Worm (Caenorhabditis elegans): Measurements from ENCODE around the gene C25D7.15.

Gene C25D7.15

DNA sequence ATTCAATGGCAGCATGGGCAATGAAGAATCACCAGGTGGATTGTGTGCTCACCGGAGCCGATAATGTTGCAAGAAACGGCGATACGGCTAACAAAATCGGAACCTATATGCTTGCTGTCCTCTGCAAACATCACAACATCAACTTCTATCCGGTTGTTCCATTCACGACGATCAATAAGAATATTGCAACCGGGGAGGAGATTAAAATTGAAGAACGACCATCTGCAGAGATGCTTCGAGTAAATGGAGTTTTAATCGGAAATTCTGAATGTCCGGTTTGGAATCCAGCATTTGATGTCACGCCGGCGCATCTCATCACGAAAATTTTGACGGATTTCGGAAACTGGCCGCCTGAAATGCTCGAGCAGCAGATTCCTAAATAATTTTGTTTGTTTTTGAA lies 24.1 kb downstream of the C25D7.15 start:
- TF ChIP-seq ztf-1 (GFP tag; conservative IDR thresholded peaks at IDR 0.05) (no peak), ama-1 (optimal IDR thresholded peaks at IDR 0.05) (peak; percentile 79), crh-2 (tag; optimal IDR thresholded peaks at IDR 0.05) (peak; percentile 3)

DNA sequence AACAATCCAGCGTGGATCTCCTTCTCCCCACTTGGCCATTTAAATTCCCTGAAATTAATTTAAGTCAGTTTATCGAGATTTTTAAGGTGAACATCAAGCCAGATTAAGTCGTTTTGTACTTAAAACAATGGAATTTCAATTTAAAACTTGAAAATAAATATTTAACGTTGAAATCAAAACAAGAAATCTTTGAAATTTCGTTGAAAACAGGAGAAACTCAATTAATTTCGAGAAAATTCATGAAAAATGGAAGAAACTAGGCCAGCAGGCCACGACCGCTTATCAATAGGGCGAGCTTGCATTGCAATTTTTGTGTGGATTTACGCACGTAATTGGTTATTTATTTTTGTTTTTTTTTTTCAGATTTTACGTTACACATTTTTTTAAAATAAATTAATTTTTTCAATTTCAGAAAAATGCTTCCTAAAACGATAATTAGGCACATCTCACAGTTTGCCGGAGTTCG lies 25.8 kb downstream of the C25D7.15 start, which contains the start of the genes ahsa-1 and C01G10.7:
TSS of gene ahsa-1 (minus strand) at position 51 of the 466 bp plus-strand sequence.
TSS of gene C01G10.7 (plus strand) at position 413 of the 466 bp plus-strand sequence.
- TF ChIP-seq mbf-1 (tag; optimal IDR thresholded peaks at IDR 0.05) (no peak), unc-62 (GFP tag; optimal IDR thresholded peaks at IDR 0.05) (no peak), peb-1 (tag; optimal IDR thresholded peaks at IDR 0.05) (no peak), egl-27 (tag; optimal IDR thresholded peaks at IDR 0.05) (peak; percentile 52), C34F6.9 (tag; optimal IDR thresholded peaks at IDR 0.05) (peak; percentile 98), lin-11 (tag; optimal IDR thresholded peaks at IDR 0.05) (peak; percentile 47), Y55F3AM.14 (GFP tag; optimal IDR thresholded peaks at IDR 0.05) (no peak), skn-1 (tag; optimal IDR thresholded peaks at IDR 0.05) (peak; percentile 56), lsy-2 (tag; optimal IDR thresholded peaks at IDR 0.05) (peak; percentile 76 to 93), nhr-237 (tag; optimal IDR thresholded peaks at IDR 0.05) (peak; percentile 23), snpc-4 (tag; optimal IDR thresholded peaks at IDR 0.05) (peak; percentile 81), dmd-4 (tag; optimal IDR thresholded peaks at IDR 0.05) (no peak), F13H6.1 (tag; optimal IDR thresholded peaks at IDR 0.05) (peak; percentile 86), zag-1 (tag; optimal IDR thresholded peaks at IDR 0.05) (peak; percentile 30), sma-3 (GFP tag; optimal IDR thresholded peaks at IDR 0.05) (peak; percentile 95), unc-55 (GFP tag; optimal IDR thresholded peaks at IDR 0.05) (peak; percentile 98), ceh-82 (tag; optimal IDR thresholded peaks at IDR 0.05) (peak; percentile 15), elt-3 (tag; optimal IDR thresholded peaks at IDR 0.05) (no peak), crh-2 (tag; optimal IDR thresholded peaks at IDR 0.05) (peak; percentile 94), mab-5 (tag; optimal IDR thresholded peaks at IDR 0.05) (peak; percentile 80), ztf-4 (tag; optimal IDR thresholded peaks at IDR 0.05) (peak; percentile 79), gmeb-1 (tag; optimal IDR thresholded peaks at IDR 0.05) (peak; percentile 81), nhr-6 (tag; optimal IDR thresholded peaks at IDR 0.05) (no peak), nhr-21 (tag; optimal IDR thresholded peaks at IDR 0.05) (no peak), ceh-16 (tag; optimal IDR thresholded peaks at IDR 0.05) (peak; percentile 36), nhr-77 (tag; optimal IDR thresholded peaks at IDR 0.05) (peak; percentile 78), nhr-25 (tag; optimal IDR thresholded peaks at IDR 0.05) (no peak), ztf-11 (tag; optimal IDR thresholded peaks at IDR 0.05) (no peak), nhr-11 (tag; optimal IDR thresholded peaks at IDR 0.05) (no peak), ZK546.5 (tag; optimal IDR thresholded peaks at IDR 0.05) (peak; percentile 42), alr-1 (tag; optimal IDR thresholded peaks at IDR 0.05) (no peak), aly-2 (tag; optimal IDR thresholded peaks at IDR 0.05) (no peak), nhr-23 (tag; optimal IDR thresholded peaks at IDR 0.05) (no peak), nhr-12 (tag; optimal IDR thresholded peaks at IDR 0.05) (no peak), lin-13 (GFP tag; optimal IDR thresholded peaks at IDR 0.05) (peak; percentile 86), lin-39 (tag; optimal IDR thresholded peaks at IDR 0.05) (no peak), sma-9 (GFP tag; optimal IDR thresholded peaks at IDR 0.05) (peak; percentile 88), sma-9 (tag; optimal IDR thresholded peaks at IDR 0.05) (no peak), nhr-129 (tag; optimal IDR thresholded peaks at IDR 0.05) (peak; percentile 78), elt-1 (tag; optimal IDR thresholded peaks at IDR 0.05) (no peak), R02D3.7 (tag; optimal IDR thresholded peaks at IDR 0.05) (peak; percentile 88), fos-1 (tag; optimal IDR thresholded peaks at IDR 0.05) (peak; percentile 80), ama-1 (optimal IDR thresholded peaks at IDR 0.05) (no peak), ztf-1 (GFP tag; conservative IDR thresholded peaks at IDR 0.05) (no peak), unc-39 (tag; optimal IDR thresholded peaks at IDR 0.05) (no peak), nhr-10 (tag; optimal IDR thresholded peaks at IDR 0.05) (no peak), mdl-1 (tag; optimal IDR thresholded peaks at IDR 0.05) (peak in 1 of 2 experiments; percentile 6), sem-4 (tag; optimal IDR thresholded peaks at IDR 0.05) (peak; percentile 76), blmp-1 (tag; optimal IDR thresholded peaks at IDR 0.05; ENCODE audit: insufficient read depth) (peak; percentile 64)
